Worm (Caenorhabditis elegans): ENCODE data around the gene F02H6.7.

F02H6.7 gene

ce11 chrIV:14228069-14228468 lies at the start of gene F02H6.7:
Gene F02H6.7 (minus strand): TSS chrIV:14228169.
- TF ChIP-seq klf-2 (GFP tag; conservative IDR thresholded peaks at IDR 0.05), result no peak
- no peak for TF ChIP-seq flt-1 (GFP tag; IDR thresholded peaks at IDR 0.05)
- TF ChIP-seq ztf-29 (GFP tag; IDR thresholded peaks at IDR 0.05), result no peak
- no peak for TF ChIP-seq T22C8.4 (GFP tag; IDR thresholded peaks at IDR 0.05)
- no peak for TF ChIP-seq ztf-23 (GFP tag; IDR thresholded peaks at IDR 0.05)
- TF ChIP-seq ref-1 (GFP tag; conservative IDR thresholded peaks at IDR 0.05), result no peak
- no peak for TF ChIP-seq cog-1 (tag; optimal IDR thresholded peaks at IDR 0.05)
- TF ChIP-seq tab-1 (GFP tag; IDR thresholded peaks at IDR 0.05), result no peak
- no peak for TF ChIP-seq med-1 (GFP tag; optimal IDR thresholded peaks at IDR 0.05; ENCODE audit: insufficient read depth)

- TF ChIP-seq klf-2 (GFP tag; conservative IDR thresholded peaks at IDR 0.05), result no peak
- TF ChIP-seq med-1 (GFP tag; optimal IDR thresholded peaks at IDR 0.05; ENCODE audit: insufficient read depth), result no peak
- no peak for TF ChIP-seq T22C8.4 (GFP tag; IDR thresholded peaks at IDR 0.05)
- no peak for TF ChIP-seq ztf-29 (GFP tag; IDR thresholded peaks at IDR 0.05)
- no peak for TF ChIP-seq flt-1 (GFP tag; IDR thresholded peaks at IDR 0.05)
- no peak for TF ChIP-seq tab-1 (GFP tag; IDR thresholded peaks at IDR 0.05)
- TF ChIP-seq cog-1 (tag; optimal IDR thresholded peaks at IDR 0.05), result no peak
- no peak for TF ChIP-seq ztf-23 (GFP tag; IDR thresholded peaks at IDR 0.05)
- no peak for TF ChIP-seq ref-1 (GFP tag; conservative IDR thresholded peaks at IDR 0.05)
Observed at ce11 chrIV:14276773-14277388, 48.9 kb upstream of the F02H6.7 start.

ce11 chrIV:14276160-14276559 lies 48.2 kb upstream of the F02H6.7 start, which contains the start of gene ilcr-1:
Gene ilcr-1 (plus strand): TSS chrIV:14276460.
- TF ChIP-seq ref-1 (GFP tag; conservative IDR thresholded peaks at IDR 0.05), result no peak
- no peak for TF ChIP-seq klf-2 (GFP tag; conservative IDR thresholded peaks at IDR 0.05)
- no peak for TF ChIP-seq flt-1 (GFP tag; IDR thresholded peaks at IDR 0.05)
- TF ChIP-seq ztf-23 (GFP tag; IDR thresholded peaks at IDR 0.05), result no peak
- TF ChIP-seq tab-1 (GFP tag; IDR thresholded peaks at IDR 0.05), result no peak
- no peak for TF ChIP-seq med-1 (GFP tag; optimal IDR thresholded peaks at IDR 0.05; ENCODE audit: insufficient read depth)
- no peak for TF ChIP-seq ztf-29 (GFP tag; IDR thresholded peaks at IDR 0.05)
- TF ChIP-seq cog-1 (tag; optimal IDR thresholded peaks at IDR 0.05), result no peak
- no peak for TF ChIP-seq T22C8.4 (GFP tag; IDR thresholded peaks at IDR 0.05)

ce11 chrIV:14274834-14275233 lies 46.9 kb upstream of the F02H6.7 start:
- no peak for TF ChIP-seq ref-1 (GFP tag; conservative IDR thresholded peaks at IDR 0.05)
- TF ChIP-seq flt-1 (GFP tag; IDR thresholded peaks at IDR 0.05), result no peak
- no peak for TF ChIP-seq med-1 (GFP tag; optimal IDR thresholded peaks at IDR 0.05; ENCODE audit: insufficient read depth)
- no peak for TF ChIP-seq tab-1 (GFP tag; IDR thresholded peaks at IDR 0.05)
- no peak for TF ChIP-seq ztf-29 (GFP tag; IDR thresholded peaks at IDR 0.05)
- no peak for TF ChIP-seq ztf-23 (GFP tag; IDR thresholded peaks at IDR 0.05)
- no peak for TF ChIP-seq cog-1 (tag; optimal IDR thresholded peaks at IDR 0.05)
- no peak for TF ChIP-seq T22C8.4 (GFP tag; IDR thresholded peaks at IDR 0.05)
- no peak for TF ChIP-seq klf-2 (GFP tag; conservative IDR thresholded peaks at IDR 0.05)

ce11 chrIV:14272561-14272960 lies 44.6 kb upstream of the F02H6.7 start:
- TF ChIP-seq cog-1 (tag; optimal IDR thresholded peaks at IDR 0.05), result no peak
- TF ChIP-seq ref-1 (GFP tag; conservative IDR thresholded peaks at IDR 0.05), result no peak
- no peak for TF ChIP-seq ztf-29 (GFP tag; IDR thresholded peaks at IDR 0.05)
- no peak for TF ChIP-seq med-1 (GFP tag; optimal IDR thresholded peaks at IDR 0.05; ENCODE audit: insufficient read depth)
- no peak for TF ChIP-seq klf-2 (GFP tag; conservative IDR thresholded peaks at IDR 0.05)

ce11 chrIV:14269932-14270331 lies 42.0 kb upstream of the F02H6.7 start:
- no peak for TF ChIP-seq tab-1 (GFP tag; IDR thresholded peaks at IDR 0.05)
- no peak for TF ChIP-seq T22C8.4 (GFP tag; IDR thresholded peaks at IDR 0.05)
- no peak for TF ChIP-seq cog-1 (tag; optimal IDR thresholded peaks at IDR 0.05)
- no peak for TF ChIP-seq ztf-23 (GFP tag; IDR thresholded peaks at IDR 0.05)
- no peak for TF ChIP-seq ztf-29 (GFP tag; IDR thresholded peaks at IDR 0.05)
- no peak for TF ChIP-seq flt-1 (GFP tag; IDR thresholded peaks at IDR 0.05)
- no peak for TF ChIP-seq ref-1 (GFP tag; conservative IDR thresholded peaks at IDR 0.05)
- TF ChIP-seq klf-2 (GFP tag; conservative IDR thresholded peaks at IDR 0.05), result no peak
- TF ChIP-seq med-1 (GFP tag; optimal IDR thresholded peaks at IDR 0.05; ENCODE audit: insufficient read depth), result no peak

- no peak for TF ChIP-seq klf-2 (GFP tag; conservative IDR thresholded peaks at IDR 0.05)
- no peak for TF ChIP-seq ztf-29 (GFP tag; IDR thresholded peaks at IDR 0.05)
- TF ChIP-seq T22C8.4 (GFP tag; IDR thresholded peaks at IDR 0.05), result no peak
- TF ChIP-seq ref-1 (GFP tag; conservative IDR thresholded peaks at IDR 0.05), result no peak
- no peak for TF ChIP-seq tab-1 (GFP tag; IDR thresholded peaks at IDR 0.05)
- TF ChIP-seq cog-1 (tag; optimal IDR thresholded peaks at IDR 0.05), result no peak
- TF ChIP-seq flt-1 (GFP tag; IDR thresholded peaks at IDR 0.05), result no peak
- TF ChIP-seq med-1 (GFP tag; optimal IDR thresholded peaks at IDR 0.05; ENCODE audit: insufficient read depth), result no peak
- TF ChIP-seq ztf-23 (GFP tag; IDR thresholded peaks at IDR 0.05), result no peak
Observed at ce11 chrIV:14268882-14269281, 40.9 kb upstream of the F02H6.7 start.

- no peak for TF ChIP-seq klf-2 (GFP tag; conservative IDR thresholded peaks at IDR 0.05)
- TF ChIP-seq med-1 (GFP tag; optimal IDR thresholded peaks at IDR 0.05; ENCODE audit: insufficient read depth), result no peak
- no peak for TF ChIP-seq ref-1 (GFP tag; conservative IDR thresholded peaks at IDR 0.05)
- TF ChIP-seq flt-1 (GFP tag; IDR thresholded peaks at IDR 0.05), result no peak
- TF ChIP-seq ztf-29 (GFP tag; IDR thresholded peaks at IDR 0.05), result no peak
- TF ChIP-seq cog-1 (tag; optimal IDR thresholded peaks at IDR 0.05), result no peak
- TF ChIP-seq tab-1 (GFP tag; IDR thresholded peaks at IDR 0.05), result no peak
- TF ChIP-seq ztf-23 (GFP tag; IDR thresholded peaks at IDR 0.05), result no peak
- TF ChIP-seq T22C8.4 (GFP tag; IDR thresholded peaks at IDR 0.05), result no peak
Observed at ce11 chrIV:14260761-14261160, 32.8 kb upstream of the F02H6.7 start.

ce11 chrIV:14259197-14259596 lies 31.2 kb upstream of the F02H6.7 start:
- TF ChIP-seq cog-1 (tag; optimal IDR thresholded peaks at IDR 0.05) (no peak), flt-1 (GFP tag; IDR thresholded peaks at IDR 0.05) (no peak), ztf-29 (GFP tag; IDR thresholded peaks at IDR 0.05) (no peak), tab-1 (GFP tag; IDR thresholded peaks at IDR 0.05) (no peak), ref-1 (GFP tag; conservative IDR thresholded peaks at IDR 0.05) (no peak), T22C8.4 (GFP tag; IDR thresholded peaks at IDR 0.05) (no peak), klf-2 (GFP tag; conservative IDR thresholded peaks at IDR 0.05) (no peak), med-1 (GFP tag; optimal IDR thresholded peaks at IDR 0.05; ENCODE audit: insufficient read depth) (no peak), ztf-23 (GFP tag; IDR thresholded peaks at IDR 0.05) (no peak)

Measured in whole organism, midembryonic.